Fruit fly (Drosophila melanogaster): ENCODE results near the gene CG14569.

The CG14569 gene

dm6 chr3L:21715974-21716373 is 15.4 kb downstream of the CG14569 start (continued):
- TF ChIP-seq vri (GFP tag; optimal IDR thresholded peaks at IDR 0.05) (no peak), Sox102F (GFP tag; optimal IDR thresholded peaks at IDR 0.05) (peak; percentile 10), CG7368 (GFP tag; optimal IDR thresholded peaks at IDR 0.05) (no peak), CG16779 (tag; optimal IDR thresholded peaks at IDR 0.05) (peak; percentile 13), CG11762 (GFP tag; optimal IDR thresholded peaks at IDR 0.05; ENCODE audit: insufficient read depth) (no peak), Met (GFP tag; optimal IDR thresholded peaks at IDR 0.05) (peak; percentile 13), Sox15 (GFP tag; optimal IDR thresholded peaks at IDR 0.05) (no peak), CG31627 (GFP tag; optimal IDR thresholded peaks at IDR 0.05) (peak; percentile 14), Ets21C (GFP tag; optimal IDR thresholded peaks at IDR 0.05) (no peak), Eip75B (GFP tag; optimal IDR thresholded peaks at IDR 0.05) (peak; percentile 29), Lpt (GFP tag; optimal IDR thresholded peaks at IDR 0.05) (peak; percentile 50), Sox14 (GFP tag; optimal IDR thresholded peaks at IDR 0.05) (peak; percentile 30), Gug (GFP tag; IDR thresholded peaks at IDR 0.05) (peak; percentile 13; the same call in 1 of the 2 replicates)

- TF ChIP-seq CG11902 (GFP tag; optimal IDR thresholded peaks at IDR 0.05): peak; percentile 63
- 0 out of 2 replicates have a peak, but pooled peaks have one; percentile 26 for TF ChIP-seq Gug (GFP tag; IDR thresholded peaks at IDR 0.05)
- peak; percentile 90 for TF ChIP-seq svp (GFP tag)
- TF ChIP-seq CG6276 (GFP tag; optimal IDR thresholded peaks at IDR 0.05): peak; percentile 68
- peak; percentile 78 for TF ChIP-seq Smox (GFP tag; optimal IDR thresholded peaks at IDR 0.05)
- TF ChIP-seq CG3919 (GFP tag; optimal IDR thresholded peaks at IDR 0.05): peak; percentile 85
- peak; percentile 51 for TF ChIP-seq Eip75B (GFP tag; optimal IDR thresholded peaks at IDR 0.05)
- TF ChIP-seq CG8319 (GFP tag; optimal IDR thresholded peaks at IDR 0.05): peak; percentile 59
- peak; percentile 63 for TF ChIP-seq Lpt (GFP tag; optimal IDR thresholded peaks at IDR 0.05)
- TF ChIP-seq CG32006 (GFP tag; optimal IDR thresholded peaks at IDR 0.05): peak; percentile 87
- peak; percentile 91 for TF ChIP-seq spab (GFP tag; optimal IDR thresholded peaks at IDR 0.05)
- TF ChIP-seq Sox15 (GFP tag; optimal IDR thresholded peaks at IDR 0.05): peak; percentile 69
- peak; percentile 67 for TF ChIP-seq Blimp-1 (GFP tag; optimal IDR thresholded peaks at IDR 0.05)
- peak; percentile 33 for TF ChIP-seq fd85E (GFP tag; optimal IDR thresholded peaks at IDR 0.05)
- TF ChIP-seq acj6 (GFP tag; optimal IDR thresholded peaks at IDR 0.05): peak; percentile 88
- TF ChIP-seq CG34406 (GFP tag; optimal IDR thresholded peaks at IDR 0.05): peak; percentile 85
- 0 out of 3 replicates have a peak, but pooled peaks have one; percentile 21 for TF ChIP-seq eg (GFP tag; IDR thresholded peaks at IDR 0.05)
- TF ChIP-seq CG6808 (GFP tag; optimal IDR thresholded peaks at IDR 0.05): peak; percentile 95
- peak; percentile 88 for TF ChIP-seq Ets96B (tag; optimal IDR thresholded peaks at IDR 0.05)
- peak; percentile 47 for TF ChIP-seq CG16779 (tag; optimal IDR thresholded peaks at IDR 0.05)
- TF ChIP-seq CG6792 (GFP tag; optimal IDR thresholded peaks at IDR 0.05): peak; percentile 71
- peak; percentile 78 to 90 for TF ChIP-seq ss (GFP tag; optimal IDR thresholded peaks at IDR 0.05)
- TF ChIP-seq CG10631 (GFP tag; optimal IDR thresholded peaks at IDR 0.05): peak; percentile 81
- peak; percentile 96 for TF ChIP-seq Eip78C (GFP tag)
- peak; percentile 72 for TF ChIP-seq CG9139 (GFP tag; optimal IDR thresholded peaks at IDR 0.05)
- TF ChIP-seq CG6854 (GFP tag; optimal IDR thresholded peaks at IDR 0.05): peak; percentile 21
- TF ChIP-seq CG31627 (GFP tag; optimal IDR thresholded peaks at IDR 0.05): peak; percentile 72
- peak; percentile 85 for TF ChIP-seq achi (GFP tag; optimal IDR thresholded peaks at IDR 0.05)
- peak; percentile 77 for TF ChIP-seq CG15336 (GFP tag; IDR thresholded peaks at IDR 0.05)
- TF ChIP-seq dsx (GFP tag; optimal IDR thresholded peaks at IDR 0.05; ENCODE audit: poor library complexity, severe bottlenecking): peak; percentile 81
- TF ChIP-seq net (GFP tag; optimal IDR thresholded peaks at IDR 0.05): peak; percentile 84
- TF ChIP-seq Hr39 (GFP tag; optimal IDR thresholded peaks at IDR 0.05): peak; percentile 63
- TF ChIP-seq CG10669 (GFP tag; optimal IDR thresholded peaks at IDR 0.05): peak; percentile 85
- TF ChIP-seq Eip93F (GFP tag; optimal IDR thresholded peaks at IDR 0.05): peak; percentile 67
- peak; percentile 64 for TF ChIP-seq lz (GFP tag; optimal IDR thresholded peaks at IDR 0.05)
- TF ChIP-seq Hr38 (GFP tag; optimal IDR thresholded peaks at IDR 0.05): no peak
- TF ChIP-seq cyc (GFP tag; optimal IDR thresholded peaks at IDR 0.05): peak; percentile 75
- TF ChIP-seq CG7368 (GFP tag; optimal IDR thresholded peaks at IDR 0.05): peak; percentile 58
- peak; percentile 73 for TF ChIP-seq Sox14 (GFP tag; optimal IDR thresholded peaks at IDR 0.05)
- peak; percentile 54 for TF ChIP-seq Ets21C (GFP tag; optimal IDR thresholded peaks at IDR 0.05)
- peak; percentile 86 for TF ChIP-seq esn (GFP tag; optimal IDR thresholded peaks at IDR 0.05)
- TF ChIP-seq CG11762 (GFP tag; optimal IDR thresholded peaks at IDR 0.05; ENCODE audit: insufficient read depth): peak; percentile 72
- TF ChIP-seq topi (GFP tag; optimal IDR thresholded peaks at IDR 0.05): peak; percentile 81
- peak; percentile 64 for TF ChIP-seq vri (GFP tag; optimal IDR thresholded peaks at IDR 0.05)
These were observed 21.4 kb downstream of the CG14569 start for dm6 chr3L:21709785-21710591.
